Worm (Caenorhabditis elegans): ENCODE measurements around the gene nhr-205.

The nhr-205 gene

ce11 chrV:10107309-10107708 lies 25.7 kb upstream of the nhr-205 start, which contains the start of gene C08B6.11:
TSS of gene C08B6.11 (plus strand) at chrV:10107609.
- TF ChIP-seq nhr-237 (tag; optimal IDR thresholded peaks at IDR 0.05) (no peak), nhr-76 (tag; optimal IDR thresholded peaks at IDR 0.05) (no peak), mls-2 (tag; optimal IDR thresholded peaks at IDR 0.05) (no peak), ceh-83 (GFP tag; optimal IDR thresholded peaks at IDR 0.05) (no peak), bed-3 (GFP tag; optimal IDR thresholded peaks at IDR 0.05) (no peak), nhr-28 (tag; optimal IDR thresholded peaks at IDR 0.05) (no peak), ztf-11 (tag; optimal IDR thresholded peaks at IDR 0.05) (no peak), lsy-2 (tag; optimal IDR thresholded peaks at IDR 0.05) (no peak), tbx-8 (GFP tag; optimal IDR thresholded peaks at IDR 0.05) (no peak), ces-1 (GFP tag; optimal IDR thresholded peaks at IDR 0.05) (no peak), unc-120 (tag; optimal IDR thresholded peaks at IDR 0.05; ENCODE audit: poor library complexity, severe bottlenecking) (no peak), lin-13 (tag; optimal IDR thresholded peaks at IDR 0.05) (no peak), sptf-1 (tag; optimal IDR thresholded peaks at IDR 0.05) (no peak)

DNA sequence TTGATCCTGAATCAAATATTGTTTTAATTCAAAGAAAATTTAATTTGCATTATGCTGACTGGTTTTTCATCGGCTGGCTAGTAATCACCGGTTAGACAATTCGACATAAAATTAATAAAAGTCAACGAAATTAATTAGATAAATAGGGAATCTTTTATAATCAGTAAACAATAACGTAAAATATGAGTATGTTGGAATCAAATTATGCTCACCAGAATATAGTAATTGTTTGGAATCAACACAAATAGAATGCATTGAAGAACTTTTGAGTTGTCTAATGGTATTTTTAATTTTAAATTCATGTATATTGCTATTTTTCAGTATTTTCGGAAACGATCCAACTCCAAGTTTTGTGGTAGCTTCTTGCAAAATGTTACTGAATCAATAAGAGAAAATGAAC lies 23.8 kb upstream of the nhr-205 start, which contains the start of gene C08B6.2:
Gene C08B6.2, plus strand, starts transcription at position 301 of the 400 bp plus-strand sequence.
- no peak for TF ChIP-seq sptf-1 (tag; optimal IDR thresholded peaks at IDR 0.05)

DNA sequence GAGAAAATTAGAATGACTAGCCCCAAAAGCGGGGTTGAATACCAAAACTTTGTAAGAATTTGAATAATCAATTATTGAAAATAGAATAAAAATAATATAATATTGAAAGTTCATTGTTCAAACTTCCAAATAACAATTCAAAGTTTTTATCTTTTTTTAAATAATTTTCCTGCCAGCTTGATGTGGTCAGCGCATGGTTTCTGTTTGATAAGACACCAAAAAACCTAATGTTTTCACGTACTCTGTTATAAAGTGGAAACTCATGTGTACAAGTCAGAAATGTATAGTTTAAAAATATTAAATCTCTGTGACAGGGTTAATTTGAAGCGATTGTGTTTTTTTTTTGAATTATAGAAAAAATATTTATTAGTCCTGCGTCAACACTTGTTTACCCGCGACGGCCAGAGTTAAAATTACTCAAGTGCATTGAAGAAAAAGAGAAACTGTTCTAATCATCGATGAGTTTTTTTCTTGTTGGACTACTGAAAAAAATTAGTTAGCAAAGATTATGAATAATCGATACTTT lies 23.3 kb upstream of the nhr-205 start, which contains the start of gene ugt-17:
Gene ugt-17, minus strand, starts transcription at position 180 of the 526 bp plus-strand sequence.
- TF ChIP-seq unc-120 (tag; optimal IDR thresholded peaks at IDR 0.05; ENCODE audit: poor library complexity, severe bottlenecking) = no peak
- TF ChIP-seq ham-2 (GFP tag; optimal IDR thresholded peaks at IDR 0.05) = no peak
- no peak for TF ChIP-seq mab-5 (tag; optimal IDR thresholded peaks at IDR 0.05)
- TF ChIP-seq M03D4.4 (tag; optimal IDR thresholded peaks at IDR 0.05) = no peak
- TF ChIP-seq nhr-12 (tag; optimal IDR thresholded peaks at IDR 0.05) = no peak

ce11 chrV:10103811-10104210 lies 22.2 kb upstream of the nhr-205 start:
- TF ChIP-seq M03D4.4 (tag; optimal IDR thresholded peaks at IDR 0.05) (no peak), ztf-11 (tag; optimal IDR thresholded peaks at IDR 0.05) (no peak), lin-13 (tag; optimal IDR thresholded peaks at IDR 0.05) (no peak), sptf-1 (tag; optimal IDR thresholded peaks at IDR 0.05) (no peak), blmp-1 (tag; optimal IDR thresholded peaks at IDR 0.05) (no peak), nhr-237 (tag; optimal IDR thresholded peaks at IDR 0.05) (no peak), snpc-4 (tag; optimal IDR thresholded peaks at IDR 0.05) (no peak), bed-3 (GFP tag; optimal IDR thresholded peaks at IDR 0.05) (no peak), nhr-76 (tag; optimal IDR thresholded peaks at IDR 0.05) (no peak), nhr-28 (tag; optimal IDR thresholded peaks at IDR 0.05) (no peak), nhr-2 (tag; optimal IDR thresholded peaks at IDR 0.05) (no peak), mab-5 (tag; optimal IDR thresholded peaks at IDR 0.05) (no peak), zip-8 (tag; optimal IDR thresholded peaks at IDR 0.05) (no peak), unc-39 (tag; optimal IDR thresholded peaks at IDR 0.05) (no peak)

ce11 chrV:10101916-10102315 lies 20.3 kb upstream of the nhr-205 start, which contains the start of gene C08B6.14:
TSS of gene C08B6.14 (minus strand) at chrV:10102016.
- TF ChIP-seq sem-2 (GFP tag; optimal IDR thresholded peaks at IDR 0.05) (no peak), cnd-1 (tag; optimal IDR thresholded peaks at IDR 0.05) (no peak), sptf-1 (tag; optimal IDR thresholded peaks at IDR 0.05) (no peak), mab-5 (tag; optimal IDR thresholded peaks at IDR 0.05) (no peak)

DNA sequence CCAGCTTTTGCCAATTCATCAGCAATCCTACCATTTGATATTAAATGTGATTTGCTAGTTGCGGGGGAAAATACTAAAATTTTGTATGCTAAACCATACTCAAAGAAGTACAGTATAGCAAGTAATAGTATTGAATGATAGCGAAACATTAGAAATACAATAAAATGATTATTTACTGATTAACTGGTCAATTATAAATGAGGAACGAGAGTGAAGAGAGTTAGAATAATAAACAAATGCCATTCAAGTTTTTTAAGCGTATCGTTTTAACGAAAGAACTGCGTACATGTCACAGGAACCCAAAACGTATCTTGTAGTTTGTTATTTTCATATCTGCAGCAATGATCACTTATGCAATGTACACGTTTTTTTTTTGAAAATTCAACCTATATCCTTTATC lies 16.9 kb upstream of the nhr-205 start, which contains the start of gene ugt-47:
Gene ugt-47, minus strand, starts transcription at position 169 of the 400 bp plus-strand sequence.
- TF ChIP-seq ham-2 (GFP tag; optimal IDR thresholded peaks at IDR 0.05) = no peak
- no peak for TF ChIP-seq ces-1 (GFP tag; optimal IDR thresholded peaks at IDR 0.05)
- no peak for TF ChIP-seq hlh-1 (tag; optimal IDR thresholded peaks at IDR 0.05)
- no peak for TF ChIP-seq mls-2 (tag; optimal IDR thresholded peaks at IDR 0.05)

DNA sequence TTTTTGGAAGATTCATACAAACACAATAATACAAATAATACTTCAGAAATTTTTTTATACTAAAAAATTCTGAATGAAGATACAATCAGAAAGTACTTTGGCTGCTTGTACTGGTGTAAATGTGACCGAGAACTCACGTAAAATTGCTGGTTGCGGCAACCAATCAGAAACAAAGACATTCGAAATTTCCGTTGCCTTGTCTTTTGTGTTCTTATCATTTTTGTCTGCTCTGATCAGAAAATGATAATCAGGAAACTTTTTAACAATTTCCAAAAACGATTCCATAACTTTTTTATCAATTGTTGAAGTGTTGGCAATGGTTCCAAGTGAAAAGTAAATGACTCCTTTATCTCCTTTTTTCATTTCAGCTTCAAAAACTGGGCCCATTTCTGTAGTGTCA lies 15.4 kb upstream of the nhr-205 start:
- TF ChIP-seq ham-2 (GFP tag; optimal IDR thresholded peaks at IDR 0.05) = no peak
- no peak for TF ChIP-seq ces-1 (GFP tag; optimal IDR thresholded peaks at IDR 0.05)
- TF ChIP-seq ceh-39 (tag; optimal IDR thresholded peaks at IDR 0.05) = no peak
- TF ChIP-seq nhr-76 (tag; optimal IDR thresholded peaks at IDR 0.05) = no peak
- no peak for TF ChIP-seq elt-1 (tag; optimal IDR thresholded peaks at IDR 0.05; ENCODE audit: borderline replicate concordance, insufficient read depth)

Measured in whole organism, mixed stage, embryonic.